Fruit fly (Drosophila melanogaster): ENCODE measurements around the gene js.

dm6 chr3R:16370433-16370832 is 2.3 kb upstream of the js start, which contains the start of gene CG10317:
- TF ChIP-seq acj6 (GFP tag; optimal IDR thresholded peaks at IDR 0.05) (no peak), Gug (GFP tag; IDR thresholded peaks at IDR 0.05) (no peak), dsx (GFP tag; optimal IDR thresholded peaks at IDR 0.05; ENCODE audit: poor library complexity, severe bottlenecking) (no peak), pdm3 (GFP tag; optimal IDR thresholded peaks at IDR 0.05) (no peak), spab (GFP tag; optimal IDR thresholded peaks at IDR 0.05) (no peak), CG32006 (GFP tag; optimal IDR thresholded peaks at IDR 0.05) (no peak)

All from whole organism, prepupa.